Fruit fly (Drosophila melanogaster) whole organism, embryonic: ENCODE measurements around the gene isoQC.

Source experiments
- Aef1 ChIP-seq: fragments of 200-800 bp; sonication (Bioruptor generic); IDR thresholded peaks from 3 replicates; pipeline ENCODE4 v1.3.6; 2022; ENCODE audit warnings: missing biosample characterization, missing genetic modification characterization
- CG10462 ChIP-seq: fragments of 200-800 bp; sonication (Bioruptor generic); optimal IDR thresholded peaks from 2 replicates; lab custom pipeline; 2016; ENCODE audit warnings: missing biosample characterization, missing genetic modification characterization
- CG10654 ChIP-seq: fragments of 200-800 bp; sonication (Bioruptor generic); optimal IDR thresholded peaks from 2 replicates; lab custom pipeline; 2016; ENCODE audit warnings: missing biosample characterization, missing genetic modification characterization
- CG12299 ChIP-seq: fragments of 200-800 bp; sonication (Bioruptor generic); optimal IDR thresholded peaks from 2 replicates; lab custom pipeline; 2018; ENCODE audit warnings: missing biosample characterization, mild to moderate bottlenecking, missing genetic modification characterization
- CG16779 ChIP-seq: fragments of 200-800 bp; sonication (Bioruptor generic); IDR thresholded peaks from 2 replicates; pipeline ENCODE4 v1.3.6; 2022; ENCODE audit warnings: missing biosample characterization, missing genetic modification characterization
- CG17328 ChIP-seq: fragments of 200-800 bp; sonication (Bioruptor generic); IDR thresholded peaks from 2 replicates; pipeline ENCODE4 v1.3.6; 2022; ENCODE audit warnings: missing biosample characterization, missing genetic modification characterization
- CG2116 ChIP-seq: fragments of 200-800 bp; sonication (Bioruptor generic); optimal IDR thresholded peaks from 3 replicates; lab custom pipeline; 2018; ENCODE audit warnings: missing biosample characterization, mild to moderate bottlenecking, missing genetic modification characterization
- CG2120 ChIP-seq: fragments of 200-800 bp; sonication (Bioruptor generic); optimal IDR thresholded peaks from 3 replicates; lab custom pipeline; 2016; ENCODE audit warnings: missing biosample characterization, missing genetic modification characterization
- CG32772 ChIP-seq: fragments of 200-800 bp; sonication (Bioruptor generic); IDR thresholded peaks from 2 replicates; pipeline ENCODE4 v1.3.6; 2022; ENCODE audit warnings: missing biosample characterization, missing genetic modification characterization
- CG33213 ChIP-seq: fragments of 200-800 bp; sonication (Bioruptor generic); optimal IDR thresholded peaks from 3 replicates; lab custom pipeline; 2016; ENCODE audit warnings: missing biosample characterization, missing genetic modification characterization
- CG34224 ChIP-seq: fragments of 200-800 bp; sonication (Bioruptor generic); IDR thresholded peaks from 3 replicates; pipeline ENCODE4 v1.3.6; 2022; ENCODE audit warnings: missing biosample characterization, missing genetic modification characterization; ENCODE audit not compliant: partially characterized antibody
- CG4730 ChIP-seq: fragments of 200-800 bp; sonication (Bioruptor generic); IDR thresholded peaks from 2 replicates; pipeline ENCODE4 v1.3.6; 2022; ENCODE audit warnings: missing biosample characterization, missing genetic modification characterization
- CG6254 ChIP-seq: fragments of 200-800 bp; sonication (Bioruptor generic); optimal IDR thresholded peaks from 3 replicates; lab custom pipeline; 2017; ENCODE audit warnings: mild to moderate bottlenecking, missing biosample characterization, missing genetic modification reagents, missing genetic modification characterization
- CG6689 ChIP-seq: fragments of 200-800 bp; sonication (Bioruptor generic); IDR thresholded peaks from 2 replicates; pipeline ENCODE4 v1.3.6; 2022; ENCODE audit warnings: missing biosample characterization, missing genetic modification characterization
- CG6791 ChIP-seq: fragments of 200-800 bp; sonication (Bioruptor generic); IDR thresholded peaks from 3 replicates; pipeline ENCODE4 v1.3.6; 2022; ENCODE audit warnings: missing biosample characterization, missing genetic modification characterization; ENCODE audit not compliant: partially characterized antibody
- CG6854 ChIP-seq: fragments of 200-800 bp; sonication (Bioruptor generic); optimal IDR thresholded peaks from 3 replicates; lab custom pipeline; 2017; ENCODE audit warnings: missing biosample characterization, mild to moderate bottlenecking, missing genetic modification characterization
- CG7271 ChIP-seq: fragments of 200-800 bp; sonication (Bioruptor generic); optimal IDR thresholded peaks from 2 replicates; lab custom pipeline; 2018; ENCODE audit warnings: missing biosample characterization, mild to moderate bottlenecking, missing genetic modification characterization, moderate library complexity
- CG7372 ChIP-seq: fragments of 200-800 bp; sonication (Bioruptor generic); IDR thresholded peaks from 2 replicates; pipeline ENCODE4 v1.3.6; 2022; ENCODE audit warnings: missing biosample characterization, missing genetic modification characterization
- CG7786 ChIP-seq: fragments of 200-800 bp; sonication (Bioruptor generic); optimal IDR thresholded peaks from 2 replicates; lab custom pipeline; 2016; ENCODE audit warnings: missing biosample characterization, missing genetic modification characterization
- CG8359 ChIP-seq: fragments of 200-800 bp; sonication (Bioruptor generic); optimal IDR thresholded peaks from 2 replicates; lab custom pipeline; 2017; ENCODE audit warnings: missing biosample characterization, mild to moderate bottlenecking, missing genetic modification characterization, borderline replicate concordance
- CG9932 ChIP-seq: fragments of 200-800 bp; sonication (Bioruptor generic); IDR thresholded peaks from 2 replicates; pipeline ENCODE4 v1.3.6; 2022; ENCODE audit warnings: missing biosample characterization, missing genetic modification characterization
- Dfd ChIP-seq, 2 experiments: fragments of >200 bp; optimal IDR thresholded peaks; 2 replicates each; lab custom pipeline; 2017; ENCODE audit warnings: missing biosample characterization in 2 of 2, missing genetic modification characterization in 2 of 2
- Eip74EF ChIP-seq, 2 experiments: fragments of 200-800 bp in 1 of 2; fragments of >200 bp in 1 of 2; sonication (Bioruptor generic) in 1 of 2; optimal IDR thresholded peaks; 2 replicates each; lab custom pipeline; 2017 to 2019; ENCODE audit warnings: missing biosample characterization in 2 of 2, missing genetic modification characterization in 2 of 2, mild to moderate bottlenecking in 1 of 2, moderate library complexity in 1 of 2
- Elba2 ChIP-seq: fragments of 200-800 bp; sonication (Bioruptor generic); optimal IDR thresholded peaks from 3 replicates; lab custom pipeline; 2016; ENCODE audit warnings: missing biosample characterization, missing genetic modification characterization
- HHEX ChIP-seq: fragments of 200-800 bp; sonication (Bioruptor generic); optimal IDR thresholded peaks from 3 replicates; lab custom pipeline; 2017; ENCODE audit warnings: missing biosample characterization, mild to moderate bottlenecking, missing genetic modification characterization, missing genetic modification reagents
- HLH4C ChIP-seq: fragments of 200-800 bp; sonication (Bioruptor generic); IDR thresholded peaks from 3 replicates; pipeline ENCODE4 v1.3.6; 2022; ENCODE audit warnings: missing biosample characterization, missing genetic modification characterization; ENCODE audit not compliant: partially characterized antibody
- HLH54F ChIP-seq: fragments of 200-800 bp; sonication (Bioruptor generic); optimal IDR thresholded peaks from 3 replicates; lab custom pipeline; 2016; ENCODE audit warnings: missing biosample characterization, missing genetic modification characterization
- Hey ChIP-seq: fragments of 200-800 bp; sonication (Bioruptor generic); optimal IDR thresholded peaks from 3 replicates; lab custom pipeline; 2018; ENCODE audit warnings: missing biosample characterization, mild to moderate bottlenecking, missing genetic modification characterization
- HmgD ChIP-seq: fragments of 200-800 bp; sonication (Bioruptor generic); optimal IDR thresholded peaks from 3 replicates; lab custom pipeline; 2016; ENCODE audit warnings: missing biosample characterization, missing genetic modification characterization
- Hr51 ChIP-seq, 2 experiments: fragments of 200-800 bp; sonication (Bioruptor generic); optimal IDR thresholded peaks; 2 replicates in 1 of 2; 3 replicates in 1 of 2; lab custom pipeline; 2016 to 2018; ENCODE audit warnings: missing biosample characterization in 2 of 2, missing genetic modification characterization in 2 of 2, mild to moderate bottlenecking in 1 of 2, moderate library complexity in 1 of 2
- MESR4 ChIP-seq: fragments of 200-800 bp; sonication (Bioruptor generic); optimal IDR thresholded peaks from 2 replicates; lab custom pipeline; 2018; ENCODE audit warnings: missing biosample characterization, mild to moderate bottlenecking, missing genetic modification characterization, moderate library complexity
- NC2β ChIP-seq: fragments of 200-800 bp; sonication (Bioruptor generic); optimal IDR thresholded peaks from 2 replicates; lab custom pipeline; 2016; ENCODE audit warnings: missing biosample characterization, missing genetic modification characterization
- Neu2 ChIP-seq: fragments of 200-800 bp; sonication (Bioruptor generic); optimal IDR thresholded peaks from 3 replicates; lab custom pipeline; 2016; ENCODE audit warnings: missing biosample characterization, missing genetic modification characterization, borderline replicate concordance
- Tbp ChIP-seq: fragments of >200 bp; optimal IDR thresholded peaks from 2 replicates; lab custom pipeline; 2018; ENCODE audit warnings: missing biosample characterization, missing genetic modification characterization
- YL-1 ChIP-seq: fragments of 200-800 bp; sonication (Bioruptor generic); optimal IDR thresholded peaks from 3 replicates; lab custom pipeline; 2017; ENCODE audit warnings: missing biosample characterization, mild to moderate bottlenecking, missing genetic modification characterization
- al ChIP-seq: fragments of 200-800 bp; sonication (Bioruptor generic); IDR thresholded peaks from 2 replicates; pipeline ENCODE4 v1.3.6; 2022; ENCODE audit warnings: missing biosample characterization, missing genetic modification characterization
- dati ChIP-seq: fragments of 200-800 bp; sonication (Bioruptor generic); IDR thresholded peaks from 2 replicates; pipeline ENCODE4 v1.3.6; 2022; ENCODE audit warnings: missing biosample characterization, missing genetic modification characterization
- dimm ChIP-seq: fragments of 200-800 bp; sonication (Bioruptor generic); IDR thresholded peaks from 2 replicates; pipeline ENCODE4 v1.3.6; 2022; ENCODE audit warnings: missing biosample characterization, missing genetic modification characterization
- dysf ChIP-seq: fragments of 200-800 bp; sonication (Bioruptor generic); IDR thresholded peaks from 3 replicates; pipeline ENCODE4 v1.3.6; 2022; ENCODE audit warnings: missing biosample characterization, missing genetic modification characterization
- en ChIP-seq: fragments of 200-800 bp; sonication (Bioruptor generic); optimal IDR thresholded peaks from 2 replicates; lab custom pipeline; 2016; ENCODE audit warnings: missing biosample characterization, missing genetic modification characterization
- fd3F ChIP-seq: fragments of 200-800 bp; sonication (Bioruptor generic); optimal IDR thresholded peaks from 2 replicates; lab custom pipeline; 2018; ENCODE audit warnings: missing biosample characterization, mild to moderate bottlenecking, missing genetic modification characterization, moderate library complexity
- grau ChIP-seq: fragments of 200-800 bp; optimal IDR thresholded peaks from 3 replicates; lab custom pipeline; 2019; ENCODE audit warnings: missing biosample characterization, mild to moderate bottlenecking, missing genetic modification characterization, moderate library complexity
- h ChIP-seq: fragments of >200 bp; optimal IDR thresholded peaks from 2 replicates; lab custom pipeline; 2017
- nerfin-2 ChIP-seq: fragments of 200-800 bp; sonication (Bioruptor generic); IDR thresholded peaks from 2 replicates; pipeline ENCODE4 v1.3.6; 2022; ENCODE audit warnings: missing biosample characterization, missing genetic modification characterization; ENCODE audit not compliant: partially characterized antibody
- odd ChIP-seq: fragments of 200-800 bp; sonication (Bioruptor generic); optimal IDR thresholded peaks from 2 replicates; lab custom pipeline; 2017; ENCODE audit warnings: missing biosample characterization, mild to moderate bottlenecking, missing genetic modification characterization
- so ChIP-seq: fragments of 200-800 bp; sonication (Bioruptor generic); IDR thresholded peaks from 3 replicates; pipeline ENCODE4 v1.3.6; 2022; ENCODE audit warnings: missing biosample characterization, missing genetic modification characterization
- sr ChIP-seq: fragments of 200-800 bp; sonication (Bioruptor generic); IDR thresholded peaks from 3 replicates; pipeline ENCODE4 v1.3.6; 2022; ENCODE audit warnings: missing biosample characterization, missing genetic modification characterization
- tio ChIP-seq: fragments of 200-800 bp; sonication (Bioruptor generic); optimal IDR thresholded peaks from 2 replicates; lab custom pipeline; 2017; ENCODE audit warnings: missing biosample characterization, missing genetic modification characterization, inconsistent platforms
- toy ChIP-seq: fragments of 200-800 bp; sonication (Bioruptor generic); IDR thresholded peaks from 2 replicates; pipeline ENCODE4 v1.3.6; 2022; ENCODE audit warnings: missing biosample characterization, missing genetic modification characterization
- tx ChIP-seq: fragments of 200-800 bp; sonication (Bioruptor generic); optimal IDR thresholded peaks from 2 replicates; lab custom pipeline; 2016; ENCODE audit warnings: missing biosample characterization, missing genetic modification characterization
- wor ChIP-seq: fragments of 200-800 bp; sonication (Bioruptor generic); IDR thresholded peaks from 2 replicates; pipeline ENCODE4 v1.3.6; 2022; ENCODE audit warnings: missing biosample characterization, missing genetic modification characterization
- zfh2 ChIP-seq: fragments of 200-800 bp; sonication (Bioruptor generic); optimal IDR thresholded peaks from 2 replicates; lab custom pipeline; 2016; ENCODE audit warnings: missing biosample characterization, missing genetic modification characterization

The isoQC gene

DNA sequence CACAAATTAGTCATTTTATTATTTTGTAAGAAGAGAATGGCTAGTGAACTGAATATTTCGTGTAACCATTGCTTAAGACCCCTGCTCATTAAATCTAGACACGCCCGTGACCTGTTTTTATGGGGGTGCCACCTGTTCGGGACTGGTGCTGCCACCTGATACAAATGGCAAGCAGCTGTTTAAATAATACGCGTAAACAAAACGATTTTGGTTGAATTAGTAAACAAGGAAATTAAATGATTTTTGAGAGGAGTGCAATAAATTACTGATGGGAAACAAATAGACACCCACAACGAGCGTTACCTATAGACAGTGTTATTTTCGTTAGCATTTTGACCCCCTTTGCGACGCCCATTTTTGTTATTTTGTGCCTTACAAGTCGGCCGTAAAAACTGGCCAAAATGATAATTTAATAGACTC lies 533 bp downstream of the isoQC start (continued):
- TF ChIP-seq CG8359: no peak
- TF ChIP-seq MESR4 (GFP tag; lab: Kevin White, UChicago): peak; percentile 37
- TF ChIP-seq Hey (tag; lab: Kevin White, UChicago): peak; percentile 37
- TF ChIP-seq HLH54F (GFP tag; lab: Kevin White, UChicago): peak; percentile 94
- TF ChIP-seq al (GFP tag; lab: Robert Waterston, UW): no peak
- no peak for TF ChIP-seq so (GFP tag; lab: Robert Waterston, UW)
- peak; percentile 76 for TF ChIP-seq tx (GFP tag; lab: Kevin White, UChicago)
- TF ChIP-seq CG7786 (GFP tag; lab: Kevin White, UChicago): peak; percentile 84
- TF ChIP-seq CG9932 (GFP tag; lab: Robert Waterston, UW): no peak
- TF ChIP-seq HmgD: peak; percentile 77
- TF ChIP-seq YL-1 (GFP tag; lab: Kevin White, UChicago): peak; percentile 68
- TF ChIP-seq dysf (GFP tag; lab: Robert Waterston, UW): no peak
- peak; percentile 59 for TF ChIP-seq CG6254 (GFP tag; lab: Kevin White, UChicago)
- peak; percentile 83 for TF ChIP-seq tio
- peak; percentile 78 for TF ChIP-seq fd3F (GFP tag; lab: Kevin White, UChicago)
- TF ChIP-seq odd: peak; percentile 81
- TF ChIP-seq HHEX (GFP tag; lab: Kevin White, UChicago): peak; percentile 86
- TF ChIP-seq dati (GFP tag; lab: Robert Waterston, UW): no peak
- peak; percentile 75 for TF ChIP-seq CG12299
- TF ChIP-seq grau (tag; lab: Kevin White, UChicago): peak; percentile 85
- TF ChIP-seq HLH4C (GFP tag; lab: Robert Waterston, UW): no peak
- TF ChIP-seq dimm (GFP tag; lab: Robert Waterston, UW): no peak
- TF ChIP-seq CG6854 (GFP tag; lab: Kevin White, UChicago): peak; percentile 76
- TF ChIP-seq sr: no peak
- TF ChIP-seq en (GFP tag; lab: Kevin White, UChicago): peak; percentile 55
- TF ChIP-seq Hr51 (GFP tag; optimal IDR thresholded peaks at IDR 0.05; lab: Kevin White, UChicago): peak; percentile 87 to 92
- TF ChIP-seq CG34224 (GFP tag; lab: Robert Waterston, UW): no peak
- no peak for TF ChIP-seq CG32772 (GFP tag; lab: Robert Waterston, UW)
- TF ChIP-seq CG7372 (GFP tag; lab: Robert Waterston, UW): no peak
- TF ChIP-seq Neu2 (GFP tag; lab: Kevin White, UChicago): no peak
- TF ChIP-seq Eip74EF (GFP tag; optimal IDR thresholded peaks at IDR 0.05; lab: Kevin White, UChicago): peak in 1 of 2 experiments; percentile 76
- TF ChIP-seq zfh2 (GFP tag; lab: Kevin White, UChicago): peak; percentile 90
- peak; percentile 73 for TF ChIP-seq NC2β (GFP tag; lab: Kevin White, UChicago)
- no peak for TF ChIP-seq h (lab: Kevin White, UChicago)
- TF ChIP-seq Tbp (GFP tag; lab: Kevin White, UChicago): no peak
- peak; percentile 96 for TF ChIP-seq CG2120 (GFP tag; lab: Kevin White, UChicago)
- no peak for TF ChIP-seq wor
- no peak for TF ChIP-seq CG6791 (GFP tag; lab: Robert Waterston, UW)
- no peak for TF ChIP-seq CG17328 (GFP tag; lab: Robert Waterston, UW)
- no peak for TF ChIP-seq Aef1
- TF ChIP-seq CG16779 (GFP tag; lab: Robert Waterston, UW): no peak
- no peak for TF ChIP-seq CG4730 (GFP tag; lab: Robert Waterston, UW)
- no peak for TF ChIP-seq nerfin-2 (GFP tag; lab: Robert Waterston, UW)
- peak; percentile 64 for TF ChIP-seq CG2116 (GFP tag; lab: Kevin White, UChicago)
- TF ChIP-seq CG7271 (tag; lab: Kevin White, UChicago): peak; percentile 41
- TF ChIP-seq Elba2 (GFP tag; lab: Kevin White, UChicago): peak; percentile 36
- no peak for TF ChIP-seq toy (GFP tag; lab: Robert Waterston, UW)
- peak; percentile 88 for TF ChIP-seq CG10654
- no peak for TF ChIP-seq CG6689 (GFP tag; lab: Robert Waterston, UW)
- TF ChIP-seq Dfd (GFP tag; optimal IDR thresholded peaks at IDR 0.05; lab: Kevin White, UChicago): no peak
- peak; percentile 78 for TF ChIP-seq CG10462 (GFP tag; lab: Kevin White, UChicago)
- peak; percentile 82 for TF ChIP-seq CG33213 (GFP tag; lab: Kevin White, UChicago)
